Worm (Caenorhabditis elegans): ENCODE data around the gene Y56A3A.31.
A peak's percentile ranks its signal among the peaks of the same experiment; 100 is the strongest.

DNA sequence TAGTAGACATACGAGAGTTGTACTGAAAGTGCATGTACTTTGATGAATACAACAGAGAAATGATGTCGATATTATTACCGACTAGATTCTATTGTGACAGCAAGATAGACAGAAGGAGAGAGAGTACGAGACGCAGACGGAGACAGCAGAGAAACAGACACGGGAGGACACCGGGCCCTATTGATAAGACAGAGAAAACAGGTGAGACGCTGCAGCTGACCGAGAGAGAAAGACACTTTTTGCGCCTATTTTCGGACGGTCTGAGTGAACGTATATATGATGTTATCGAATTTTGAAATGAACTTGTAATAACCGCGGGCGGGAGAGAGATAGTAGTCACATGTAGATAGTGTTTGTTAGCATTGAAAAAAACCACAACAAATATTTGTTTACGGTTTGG, 29.0 kb downstream of the Y56A3A.31 start:
- TF ChIP-seq nhr-77 (tag; optimal IDR thresholded peaks at IDR 0.05) (no peak), zag-1 (tag; optimal IDR thresholded peaks at IDR 0.05) (no peak), nhr-47 (tag; optimal IDR thresholded peaks at IDR 0.05) (peak; percentile 55), tbx-2 (tag; optimal IDR thresholded peaks at IDR 0.05) (peak; percentile 27), nhr-11 (tag; optimal IDR thresholded peaks at IDR 0.05) (no peak), fos-1 (tag; optimal IDR thresholded peaks at IDR 0.05) (peak; percentile 3), elt-2 (tag; optimal IDR thresholded peaks at IDR 0.05) (peak; percentile 80), nhr-19 (GFP tag; conservative IDR thresholded peaks at IDR 0.05) (peak; percentile 42), skn-1 (tag; optimal IDR thresholded peaks at IDR 0.05) (peak; percentile 30), sup-37 (GFP tag; optimal IDR thresholded peaks at IDR 0.05) (no peak)
